Fruit fly (Drosophila melanogaster): Measurements from ENCODE around the gene rempA.

Gene rempA

DNA sequence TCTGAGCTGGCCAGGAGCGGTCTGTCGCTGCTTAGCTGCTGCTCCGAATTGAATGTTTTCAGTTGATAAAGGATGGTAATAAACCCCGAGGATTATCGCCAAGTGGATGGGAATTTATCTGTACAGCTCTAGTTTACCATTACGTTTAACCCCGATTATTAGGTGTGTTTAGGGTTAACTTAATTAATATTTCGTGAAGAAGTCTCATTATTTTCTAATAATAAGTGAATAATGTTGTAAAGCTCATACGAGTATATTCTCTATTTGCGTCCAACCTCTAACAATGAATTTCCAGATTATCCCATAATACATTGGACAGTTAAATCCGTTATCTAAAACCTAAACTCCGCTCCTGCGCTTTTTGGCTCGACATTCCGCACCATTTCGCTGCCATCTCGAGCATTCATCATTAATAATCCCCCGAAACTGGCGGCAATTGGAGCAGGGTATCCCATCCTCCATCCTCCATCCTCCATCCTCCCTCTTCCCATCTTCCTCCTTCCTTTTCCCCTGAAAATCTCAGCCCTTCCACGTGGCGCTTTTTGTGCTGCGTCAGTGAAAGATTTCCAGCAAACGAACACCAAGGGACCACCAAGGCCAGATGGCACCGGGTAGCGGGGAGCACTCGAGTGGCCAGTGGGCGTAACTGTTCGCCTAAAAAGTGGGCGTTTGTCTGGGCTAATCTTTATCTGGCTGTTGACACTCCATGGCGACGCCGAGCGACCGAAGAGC is 33.8 kb downstream of the rempA start:
- no peak for TF ChIP-seq noc (tag; optimal IDR thresholded peaks at IDR 0.05)

DNA sequence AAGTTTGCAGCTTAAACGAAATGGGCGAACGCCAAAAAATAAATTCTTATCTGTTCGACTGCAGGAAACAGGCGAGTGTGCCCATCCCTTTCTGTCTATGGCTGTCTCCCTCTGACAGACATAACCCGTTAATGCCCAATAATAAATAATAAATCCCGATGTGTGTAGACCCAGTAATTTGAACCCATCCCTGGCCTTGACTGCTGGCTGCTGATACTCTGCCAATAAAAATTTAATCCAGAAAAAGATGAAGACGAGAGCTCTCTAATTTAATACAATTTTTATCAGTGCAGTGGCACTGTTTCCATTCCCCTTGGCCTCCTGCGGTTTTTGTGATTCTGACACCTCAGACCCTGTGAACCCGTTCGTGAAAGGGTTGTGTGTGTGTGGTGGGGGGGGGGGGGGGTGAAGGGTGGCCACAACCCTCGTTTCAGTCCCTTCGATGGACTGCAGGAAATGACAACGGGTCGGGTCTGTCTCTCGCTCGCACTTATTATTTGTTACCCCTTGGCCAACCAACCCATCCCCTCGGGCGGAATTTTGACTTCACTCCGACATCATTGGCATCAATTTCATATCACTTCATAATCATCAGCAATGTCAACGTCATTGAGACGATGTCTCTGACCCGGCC is 34.4 kb downstream of the rempA start:
- no peak for TF ChIP-seq noc (tag; optimal IDR thresholded peaks at IDR 0.05)

- no peak for TF ChIP-seq noc (tag; optimal IDR thresholded peaks at IDR 0.05)
These were observed 35.6 kb downstream of the rempA start for dm6 chr2L:524515-524920.

- peak; percentile 61 for TF ChIP-seq noc (tag; optimal IDR thresholded peaks at IDR 0.05)
These were observed 36.8 kb downstream of the rempA start for dm6 chr2L:523165-523835.

DNA sequence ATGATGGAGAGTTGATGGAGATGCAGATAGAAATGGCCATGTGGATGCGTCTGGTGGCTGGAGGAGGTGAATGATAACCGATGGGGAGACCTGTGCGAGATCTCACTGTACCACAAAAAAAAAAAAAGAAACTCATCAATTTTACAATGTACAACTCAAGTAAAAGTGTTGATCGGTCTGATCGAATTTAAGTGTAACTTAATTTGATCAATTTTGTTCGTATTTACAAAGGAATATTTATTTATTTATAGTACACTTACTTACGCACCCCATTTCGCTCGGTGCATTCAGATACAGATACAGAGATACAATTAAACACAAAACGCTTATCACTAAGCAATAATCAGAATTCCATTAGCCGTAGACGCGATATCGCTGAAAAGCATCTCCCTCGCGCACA is 37.4 kb downstream of the rempA start:
- TF ChIP-seq noc (tag; optimal IDR thresholded peaks at IDR 0.05): no peak

DNA sequence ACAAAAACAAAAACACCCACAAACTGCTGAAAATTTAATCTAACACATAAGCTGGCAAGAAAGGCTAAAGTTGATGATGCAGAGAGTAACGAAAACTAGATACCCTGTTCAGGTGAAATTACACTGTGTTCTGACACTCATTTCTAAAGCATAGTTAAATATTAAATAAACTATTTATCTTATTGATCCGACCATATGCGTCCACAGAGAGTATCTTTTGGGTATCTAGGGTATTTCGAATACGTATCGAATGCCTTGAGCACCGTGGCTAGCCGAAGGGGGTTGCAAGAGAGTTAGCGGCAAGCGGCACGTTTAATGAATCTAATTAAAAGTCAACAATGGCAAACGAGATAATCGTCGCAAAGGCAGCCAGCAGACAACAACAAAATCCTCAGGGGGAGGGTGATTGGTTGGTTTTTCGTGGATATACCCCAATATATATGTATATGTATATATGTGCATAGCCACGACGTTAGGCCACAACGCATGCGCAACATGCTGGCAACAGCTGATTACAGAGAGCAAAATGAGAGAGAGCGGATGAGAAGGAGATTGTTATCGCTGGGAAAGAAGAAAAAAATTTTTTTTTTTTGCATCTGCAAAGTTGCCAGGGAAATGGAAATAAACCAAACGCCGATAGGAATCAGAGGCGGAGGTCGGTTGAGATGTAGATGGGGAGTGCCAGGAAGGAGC is 38.0 kb downstream of the rempA start:
- peak; percentile 18 for TF ChIP-seq noc (tag; optimal IDR thresholded peaks at IDR 0.05)

DNA sequence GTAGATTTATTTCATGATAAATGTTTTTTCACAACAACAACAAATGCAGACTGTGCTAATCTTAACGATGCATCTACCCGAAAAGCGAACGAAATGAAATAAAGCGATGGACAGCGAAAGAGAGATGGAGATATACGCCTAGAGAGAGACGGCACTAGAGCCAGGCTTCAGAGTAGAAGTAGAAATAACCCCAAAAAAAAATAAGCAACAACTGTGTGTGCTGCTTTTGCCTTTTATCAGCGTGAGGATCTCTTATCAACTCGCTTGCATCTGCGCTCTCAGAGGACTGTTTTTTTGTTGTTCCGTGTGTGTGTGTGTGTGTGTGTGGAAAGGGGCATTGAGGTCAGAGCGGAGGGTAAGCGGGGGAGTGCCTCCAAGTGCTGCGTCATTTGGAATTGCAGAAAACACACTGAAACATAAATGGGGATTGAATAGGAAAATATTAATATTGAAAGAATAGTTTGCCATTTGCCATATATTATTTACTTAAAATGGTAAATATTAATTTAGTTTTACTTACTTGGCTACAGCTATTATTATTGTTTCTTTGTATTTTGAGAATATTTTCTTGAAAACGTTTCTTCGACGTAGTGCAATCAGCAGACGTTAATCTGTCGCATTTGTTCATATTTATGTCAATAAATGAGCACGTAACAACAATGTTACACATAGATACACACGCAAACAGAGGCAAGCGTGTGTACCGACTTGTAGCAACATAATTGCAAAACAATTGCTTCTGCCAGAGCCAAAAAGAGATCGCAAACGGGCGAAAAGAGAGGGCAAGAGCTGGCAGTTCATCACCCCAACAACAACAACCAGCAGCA is 38.9 kb downstream of the rempA start:
- TF ChIP-seq noc (tag; optimal IDR thresholded peaks at IDR 0.05): no peak

dm6 chr2L:520331-521000 is 39.6 kb downstream of the rempA start:
- TF ChIP-seq noc (tag; optimal IDR thresholded peaks at IDR 0.05): no peak

DNA sequence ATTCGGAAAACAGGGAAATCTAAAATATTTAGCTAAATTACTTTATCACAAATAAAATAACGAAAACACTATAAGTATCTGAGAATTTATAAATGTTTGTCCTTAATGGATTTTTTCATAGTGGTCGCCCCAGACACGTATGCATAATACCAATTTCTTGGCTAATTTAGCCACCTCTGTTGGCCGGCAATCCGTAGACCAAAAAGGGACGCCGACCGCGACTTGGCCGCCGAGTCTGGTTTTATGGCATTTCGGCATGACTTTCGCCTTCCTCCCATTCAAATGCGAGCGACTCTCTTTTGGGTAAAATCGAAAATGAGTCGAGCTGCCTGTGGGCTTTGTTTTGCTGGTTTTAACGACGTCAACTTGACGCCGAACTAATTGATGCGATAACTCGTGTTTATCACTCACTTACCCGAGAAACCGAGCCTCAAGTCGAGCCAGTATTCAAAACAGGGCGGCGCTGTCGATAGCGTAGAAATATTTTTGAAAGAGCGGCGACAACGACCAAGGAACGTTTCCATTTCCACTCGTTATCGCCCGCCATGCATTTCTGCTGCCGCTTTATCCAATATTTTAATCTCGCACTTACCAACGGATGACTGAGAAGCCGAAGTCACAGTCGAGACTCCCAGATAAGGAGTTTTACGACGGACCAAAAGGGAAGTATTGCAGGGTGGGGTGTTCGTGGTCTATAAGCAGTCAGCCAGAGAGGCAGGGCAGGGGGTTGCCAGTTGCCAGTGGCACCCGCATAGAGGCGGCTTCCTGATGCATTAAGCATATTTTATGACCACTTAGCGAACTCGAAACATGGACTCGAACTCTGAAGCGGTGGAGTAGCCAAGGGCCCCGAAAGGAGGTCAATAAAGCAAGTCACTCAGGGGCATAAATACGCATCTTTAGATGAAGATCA is 40.9 kb downstream of the rempA start:
- no peak for TF ChIP-seq noc (tag; optimal IDR thresholded peaks at IDR 0.05)

DNA sequence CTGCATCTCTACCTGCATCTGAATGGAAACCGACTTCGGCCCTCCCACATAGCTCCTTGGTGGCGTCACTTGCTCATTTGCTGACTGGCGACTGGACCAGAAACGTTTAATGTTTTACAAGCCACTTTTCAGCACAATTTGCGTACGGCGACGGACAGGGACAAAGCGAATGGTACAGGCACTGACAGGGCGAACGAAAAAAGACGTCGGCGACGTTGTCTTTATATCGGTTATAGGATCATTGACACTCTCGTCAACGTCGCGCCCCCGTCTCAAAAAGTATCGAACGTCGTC is 41.5 kb downstream of the rempA start:
- TF ChIP-seq noc (tag; optimal IDR thresholded peaks at IDR 0.05): no peak

dm6 chr2L:517911-518619 is 42.0 kb downstream of the rempA start:
- no peak for TF ChIP-seq noc (tag; optimal IDR thresholded peaks at IDR 0.05)

DNA sequence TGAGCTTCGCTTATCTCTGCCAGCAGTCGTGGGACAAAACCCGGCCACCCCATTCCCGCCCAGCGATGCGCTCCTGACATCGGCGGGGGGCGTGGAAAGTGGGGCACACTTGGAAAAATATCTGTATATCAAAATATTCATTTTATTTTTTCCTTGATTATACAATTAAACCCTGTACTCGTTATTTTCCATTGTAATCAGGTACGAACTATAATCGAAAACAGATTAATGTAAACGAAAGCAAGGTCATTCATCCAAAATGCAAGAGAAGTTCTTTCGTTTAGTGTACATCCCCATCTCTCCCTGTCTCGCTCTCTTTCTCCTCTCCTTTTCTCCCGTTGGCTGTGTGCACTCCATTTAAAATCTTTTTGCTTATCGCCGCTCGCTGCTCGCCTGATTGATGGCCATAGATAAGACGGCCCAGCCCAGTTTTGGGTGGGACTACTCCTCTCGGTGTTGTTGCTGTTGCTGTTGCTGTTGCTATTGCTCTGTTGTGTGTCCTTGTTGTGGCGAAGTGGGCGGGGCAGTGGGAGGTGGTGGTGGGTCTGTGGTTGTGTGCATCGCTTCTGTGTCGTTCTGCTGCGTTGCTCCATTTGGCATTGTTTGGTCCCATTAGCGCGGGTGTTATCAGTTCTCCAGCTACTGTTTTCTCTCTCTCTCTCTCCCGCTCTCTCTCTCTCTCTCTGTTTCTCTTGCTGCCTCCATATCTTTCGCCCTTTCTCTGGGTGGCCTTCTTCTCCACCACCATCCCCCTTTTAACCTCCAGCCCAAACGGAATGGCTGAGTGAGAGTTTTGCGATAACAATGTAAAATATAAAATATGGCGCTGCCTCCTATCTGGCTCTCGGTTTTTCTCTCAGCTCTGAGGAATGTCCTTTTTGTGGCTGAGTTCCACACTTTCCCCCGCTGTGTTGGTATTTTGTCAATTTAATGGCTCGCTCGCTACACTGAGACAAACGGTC is 43.8 kb downstream of the rempA start:
- no peak for TF ChIP-seq noc (tag; optimal IDR thresholded peaks at IDR 0.05)
